Worm (Caenorhabditis elegans): ENCODE measurements around the gene spp-5.
A peak's percentile ranks its signal among the peaks of the same experiment; 100 is the strongest.

ce11 chrX:7306434-7306833 lies 13.7 kb downstream of the spp-5 start:
- TF ChIP-seq R02D3.7 (tag; optimal IDR thresholded peaks at IDR 0.05) (no peak), zag-1 (tag; optimal IDR thresholded peaks at IDR 0.05) (peak; percentile 76)
